Worm (Caenorhabditis elegans) whole organism, L3 larva: ENCODE data around the gene mrpl-36.

Source experiments
- R02D3.7 ChIP-seq: fragments of 150-350 bp; optimal IDR thresholded peaks from 2 replicates; lab custom pipeline; 2014; ENCODE audit warnings: missing biosample characterization, missing genetic modification characterization
- ZK546.5 ChIP-seq: sonication (generic microtip); optimal IDR thresholded peaks from 2 replicates; lab custom pipeline; 2017; ENCODE audit warnings: missing biosample characterization, missing genetic modification characterization
- aly-2 ChIP-seq: fragments of 150-350 bp; optimal IDR thresholded peaks from 2 replicates; lab custom pipeline; 2014; ENCODE audit warnings: missing biosample characterization, missing genetic modification characterization
- ama-1 ChIP-seq: fragments of 150-350 bp; optimal IDR thresholded peaks from 2 replicates; lab custom pipeline; 2018
- ceh-16 ChIP-seq: sonication (generic microtip); optimal IDR thresholded peaks from 2 replicates; lab custom pipeline; 2017; ENCODE audit warnings: missing biosample characterization, missing genetic modification characterization
- ceh-28 ChIP-seq: fragments of 150-350 bp; optimal IDR thresholded peaks from 2 replicates; lab custom pipeline; 2014; ENCODE audit warnings: missing biosample characterization, missing genetic modification reagents, missing genetic modification characterization
- ceh-82 ChIP-seq: fragments of 150-350 bp; optimal IDR thresholded peaks from 2 replicates; lab custom pipeline; 2014; ENCODE audit warnings: missing biosample characterization, missing genetic modification characterization
- ceh-9 ChIP-seq: sonication (generic microtip); optimal IDR thresholded peaks from 2 replicates; lab custom pipeline; 2018; ENCODE audit warnings: missing biosample characterization, missing genetic modification characterization
- daf-12 ChIP-seq: fragments of 150-350 bp; optimal IDR thresholded peaks from 2 replicates; lab custom pipeline; 2014; ENCODE audit warnings: missing biosample characterization, missing genetic modification reagents, missing genetic modification characterization
- egl-27 ChIP-seq: sonication (generic microtip); optimal IDR thresholded peaks from 4 replicates; lab custom pipeline; 2017; ENCODE audit warnings: missing biosample characterization, missing genetic modification reagents, missing genetic modification characterization
- egl-5 ChIP-seq: fragments of 150-350 bp; optimal IDR thresholded peaks from 2 replicates; lab custom pipeline; 2017; ENCODE audit warnings: missing biosample characterization, missing genetic modification reagents, missing genetic modification characterization, inconsistent platforms
- elt-1 ChIP-seq: fragments of 150-350 bp; optimal IDR thresholded peaks from 2 replicates; lab custom pipeline; 2014; ENCODE audit warnings: missing biosample characterization, missing genetic modification characterization
- elt-2 ChIP-seq: sonication (generic microtip); optimal IDR thresholded peaks from 2 replicates; lab custom pipeline; 2016; ENCODE audit warnings: missing genetic modification reagents, mild to moderate bottlenecking, missing genetic modification characterization, missing compliant biosample characterization
- elt-3 ChIP-seq, 3 experiments: fragments of 150-350 bp in 1 of 3; sonication (generic microtip) in 2 of 3; optimal IDR thresholded peaks; 2 replicates in 2 of 3; 4 replicates in 1 of 3; lab custom pipeline; 2014 to 2017; ENCODE audit warnings: missing biosample characterization in 3 of 3, missing genetic modification characterization in 3 of 3
- eor-1 ChIP-seq, 2 experiments: fragments of 150-350 bp; optimal IDR thresholded peaks; 2 replicates each; lab custom pipeline; 2014 to 2018; ENCODE audit warnings: missing biosample characterization in 2 of 2, missing genetic modification characterization in 2 of 2
- fkh-10 ChIP-seq: sonication (generic microtip); optimal IDR thresholded peaks from 2 replicates; lab custom pipeline; 2017; ENCODE audit warnings: missing biosample characterization, missing genetic modification reagents, missing genetic modification characterization
- fkh-2 ChIP-seq: fragments of 150-350 bp; optimal IDR thresholded peaks from 2 replicates; lab custom pipeline; 2014; ENCODE audit warnings: missing biosample characterization, missing genetic modification reagents, missing genetic modification characterization
- fos-1 ChIP-seq: fragments of 150-350 bp; optimal IDR thresholded peaks from 2 replicates; lab custom pipeline; 2014; ENCODE audit warnings: missing biosample characterization, missing genetic modification characterization
- hmg-11 ChIP-seq: sonication (generic microtip); optimal IDR thresholded peaks from 2 replicates; lab custom pipeline; 2016; ENCODE audit warnings: missing genetic modification characterization, missing compliant biosample characterization
- jun-1 ChIP-seq: fragments of 150-350 bp; optimal IDR thresholded peaks from 2 replicates; lab custom pipeline; 2014; ENCODE audit warnings: missing biosample characterization, missing genetic modification reagents, missing genetic modification characterization
- lin-15B ChIP-seq: fragments of 150-350 bp; optimal IDR thresholded peaks from 2 replicates; lab custom pipeline; 2014; ENCODE audit warnings: missing biosample characterization, missing genetic modification characterization
- lin-39 ChIP-seq: fragments of 150-350 bp; optimal IDR thresholded peaks from 2 replicates; lab custom pipeline; 2018; ENCODE audit warnings: missing biosample characterization, missing genetic modification reagents, missing genetic modification characterization
- mdl-1 ChIP-seq: fragments of 150-350 bp; optimal IDR thresholded peaks from 2 replicates; lab custom pipeline; 2014; ENCODE audit warnings: missing biosample characterization, missing genetic modification characterization
- mml-1 ChIP-seq: fragments of 150-350 bp; sonication (generic microtip); optimal IDR thresholded peaks from 3 replicates; lab custom pipeline; 2014; ENCODE audit warnings: missing biosample characterization, missing genetic modification characterization
- nfya-1 ChIP-seq: sonication (generic microtip); optimal IDR thresholded peaks from 2 replicates; lab custom pipeline; 2017; ENCODE audit warnings: missing genetic modification characterization, mild to moderate bottlenecking, missing compliant biosample characterization, antibody characterized with exemption, moderate library complexity; ENCODE audit not compliant: insufficient read depth
- nhr-11 ChIP-seq: fragments of 150-350 bp; optimal IDR thresholded peaks from 2 replicates; lab custom pipeline; 2014; ENCODE audit warnings: missing biosample characterization, missing genetic modification characterization
- nhr-12 ChIP-seq: fragments of 150-350 bp; optimal IDR thresholded peaks from 2 replicates; lab custom pipeline; 2014; ENCODE audit warnings: missing biosample characterization, missing genetic modification characterization
- nhr-23 ChIP-seq: fragments of 150-350 bp; optimal IDR thresholded peaks from 2 replicates; lab custom pipeline; 2014; ENCODE audit warnings: missing biosample characterization, missing genetic modification reagents, missing genetic modification characterization
- nhr-237 ChIP-seq: fragments of 150-350 bp; optimal IDR thresholded peaks from 2 replicates; lab custom pipeline; 2014; ENCODE audit warnings: missing biosample characterization, missing genetic modification characterization
- nhr-25 ChIP-seq: sonication (generic microtip); optimal IDR thresholded peaks from 2 replicates; lab custom pipeline; 2017; ENCODE audit warnings: missing biosample characterization, missing genetic modification characterization
- nhr-43 ChIP-seq: sonication (generic microtip); optimal IDR thresholded peaks from 2 replicates; lab custom pipeline; 2016; ENCODE audit warnings: mild to moderate bottlenecking, missing genetic modification characterization, missing compliant biosample characterization; ENCODE audit not compliant: poor library complexity, severe bottlenecking
- nhr-67 ChIP-seq: fragments of 150-350 bp; optimal IDR thresholded peaks from 2 replicates; lab custom pipeline; 2014; ENCODE audit warnings: missing biosample characterization, missing genetic modification characterization
- nhr-76 ChIP-seq: fragments of 150-350 bp; sonication (generic microtip); optimal IDR thresholded peaks from 5 replicates; lab custom pipeline; 2014; ENCODE audit warnings: missing biosample characterization, missing genetic modification characterization
- nhr-77 ChIP-seq: fragments of 150-350 bp; optimal IDR thresholded peaks from 2 replicates; lab custom pipeline; 2014; ENCODE audit warnings: missing biosample characterization, missing genetic modification characterization
- pha-4 ChIP-seq: fragments of 150-350 bp; optimal IDR thresholded peaks from 2 replicates; lab custom pipeline; 2014; ENCODE audit warnings: missing biosample characterization, missing genetic modification reagents, missing genetic modification characterization
- sea-2 ChIP-seq: fragments of 150-350 bp; sonication (generic microtip); optimal IDR thresholded peaks from 4 replicates; lab custom pipeline; 2014; ENCODE audit warnings: missing biosample characterization, missing genetic modification reagents, missing genetic modification characterization
- skn-1 ChIP-seq: fragments of 150-350 bp; optimal IDR thresholded peaks from 2 replicates; lab custom pipeline; 2014; ENCODE audit warnings: missing biosample characterization, missing genetic modification characterization
- snpc-4 ChIP-seq: fragments of 150-350 bp; optimal IDR thresholded peaks from 2 replicates; lab custom pipeline; 2014; ENCODE audit warnings: missing biosample characterization, missing genetic modification characterization
- tbx-2 ChIP-seq: sonication (generic microtip); optimal IDR thresholded peaks from 2 replicates; lab custom pipeline; 2016; ENCODE audit warnings: mild to moderate bottlenecking, missing genetic modification characterization, missing compliant biosample characterization
- unc-39 ChIP-seq: sonication (generic microtip); optimal IDR thresholded peaks from 4 replicates; lab custom pipeline; 2017; ENCODE audit warnings: missing biosample characterization, missing genetic modification characterization
- unc-62 ChIP-seq: fragments of 150-350 bp; sonication (generic microtip); optimal IDR thresholded peaks from 4 replicates; lab custom pipeline; 2014; ENCODE audit warnings: missing biosample characterization, missing genetic modification reagents, missing genetic modification characterization
- zag-1 ChIP-seq: fragments of 150-350 bp; optimal IDR thresholded peaks from 2 replicates; lab custom pipeline; 2014; ENCODE audit warnings: missing biosample characterization, missing genetic modification characterization
- ztf-11 ChIP-seq: fragments of 150-350 bp; optimal IDR thresholded peaks from 2 replicates; lab custom pipeline; 2014; ENCODE audit warnings: missing biosample characterization, missing genetic modification characterization
- ztf-4 ChIP-seq: fragments of 150-350 bp; optimal IDR thresholded peaks from 2 replicates; lab custom pipeline; 2014; ENCODE audit warnings: missing biosample characterization, missing genetic modification characterization

mrpl-36 gene

DNA sequence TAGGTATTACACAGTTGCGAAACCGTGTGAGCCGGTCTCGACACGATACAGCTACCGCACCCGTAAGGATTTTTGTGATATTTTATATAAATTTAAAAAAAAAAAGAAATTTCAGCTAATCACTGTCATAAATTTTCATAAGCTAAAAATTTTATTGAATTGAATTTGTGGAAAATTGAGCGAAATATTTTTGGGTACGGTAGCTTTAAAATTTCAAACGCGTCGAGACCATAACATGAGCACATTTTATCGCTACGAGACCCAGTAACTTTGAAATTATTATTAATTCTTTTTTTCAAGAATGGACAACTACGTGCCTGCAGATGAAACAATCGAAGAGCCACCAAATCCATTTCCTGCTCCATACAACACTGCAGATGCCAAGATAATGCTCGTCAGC lies 34.8 kb downstream of the mrpl-36 start, which contains the start of gene ZK632.14:
ZK632.14 (plus strand) TSS at position 301 of the 400 bp plus-strand sequence.
- TF ChIP-seq R02D3.7 = no peak
- TF ChIP-seq aly-2 (tag; lab: Kevin White, UChicago) = no peak
- no peak for TF ChIP-seq nhr-67
- no peak for TF ChIP-seq lin-15B (tag; lab: Kevin White, UChicago)
- no peak for TF ChIP-seq unc-62 (GFP tag; lab: Kevin White, UChicago)
- no peak for TF ChIP-seq sea-2 (GFP tag; lab: Kevin White, UChicago)
- no peak for TF ChIP-seq nfya-1 (tag; lab: Kevin White, UChicago)
- no peak for TF ChIP-seq nhr-23 (tag; lab: Kevin White, UChicago)
- no peak for TF ChIP-seq fkh-10 (GFP tag; lab: Kevin White, UChicago)
- no peak for TF ChIP-seq egl-5 (tag; lab: Kevin White, UChicago)
- TF ChIP-seq nhr-237 (tag; lab: Kevin White, UChicago) = no peak
- no peak for TF ChIP-seq ceh-16 (tag; lab: Kevin White, UChicago)
- no peak for TF ChIP-seq daf-12
- no peak for TF ChIP-seq ztf-11 (tag; lab: Kevin White, UChicago)
- TF ChIP-seq nhr-43 (tag; lab: Kevin White, UChicago) = no peak
- TF ChIP-seq mml-1 (tag; lab: Kevin White, UChicago) = no peak
- TF ChIP-seq elt-2 = no peak
- no peak for TF ChIP-seq lin-39 (tag; lab: Kevin White, UChicago)
- TF ChIP-seq unc-39 (tag; lab: Kevin White, UChicago) = no peak
- no peak for TF ChIP-seq elt-1
- TF ChIP-seq, all 47 proteins: peak for 0

ce11 chrIII:9808179-9808578 lies 39.7 kb downstream of the mrpl-36 start, which contains the start of gene gtap-2:
gtap-2 (plus strand) TSS chrIII:9808544.
- no peak for TF ChIP-seq unc-62 (GFP tag; lab: Kevin White, UChicago)
- no peak for TF ChIP-seq hmg-11 (tag; lab: Kevin White, UChicago)
- no peak for TF ChIP-seq ceh-9 (tag; lab: Kevin White, UChicago)
- peak; percentile 60 for TF ChIP-seq pha-4
- peak in 1 of 2 experiments; percentile 20 for TF ChIP-seq eor-1 (tag; optimal IDR thresholded peaks at IDR 0.05; lab: Kevin White, UChicago)
- peak; percentile 32 for TF ChIP-seq lin-15B (tag; lab: Kevin White, UChicago)
- TF ChIP-seq ama-1 (lab: Kevin White, UChicago) = no peak
- TF ChIP-seq nfya-1 (tag; lab: Kevin White, UChicago) = peak; percentile 18
- TF ChIP-seq ZK546.5 = no peak
- TF ChIP-seq unc-39 (tag; lab: Kevin White, UChicago) = no peak
- no peak for TF ChIP-seq nhr-76
- TF ChIP-seq ztf-4 (tag; lab: Kevin White, UChicago) = no peak
- no peak for TF ChIP-seq daf-12
- TF ChIP-seq ceh-28 (tag; lab: Kevin White, UChicago) = no peak
- TF ChIP-seq nhr-11 (tag; lab: Kevin White, UChicago) = no peak
- TF ChIP-seq nhr-25 (tag; lab: Kevin White, UChicago) = no peak
- TF ChIP-seq lin-39 (tag; lab: Kevin White, UChicago) = no peak
- TF ChIP-seq elt-1 = no peak
- TF ChIP-seq fkh-2 = no peak
- TF ChIP-seq nhr-43 (tag; lab: Kevin White, UChicago) = peak; percentile 17
- TF ChIP-seq egl-5 (tag; lab: Kevin White, UChicago) = no peak
- TF ChIP-seq zag-1 (tag; lab: Kevin White, UChicago) = no peak
- no peak for TF ChIP-seq nhr-23 (tag; lab: Kevin White, UChicago)
- no peak for TF ChIP-seq fkh-10 (GFP tag; lab: Kevin White, UChicago)
- no peak for TF ChIP-seq jun-1 (tag; lab: Kevin White, UChicago)
- TF ChIP-seq snpc-4 = no peak
- TF ChIP-seq, all 47 proteins: peak for 5

DNA sequence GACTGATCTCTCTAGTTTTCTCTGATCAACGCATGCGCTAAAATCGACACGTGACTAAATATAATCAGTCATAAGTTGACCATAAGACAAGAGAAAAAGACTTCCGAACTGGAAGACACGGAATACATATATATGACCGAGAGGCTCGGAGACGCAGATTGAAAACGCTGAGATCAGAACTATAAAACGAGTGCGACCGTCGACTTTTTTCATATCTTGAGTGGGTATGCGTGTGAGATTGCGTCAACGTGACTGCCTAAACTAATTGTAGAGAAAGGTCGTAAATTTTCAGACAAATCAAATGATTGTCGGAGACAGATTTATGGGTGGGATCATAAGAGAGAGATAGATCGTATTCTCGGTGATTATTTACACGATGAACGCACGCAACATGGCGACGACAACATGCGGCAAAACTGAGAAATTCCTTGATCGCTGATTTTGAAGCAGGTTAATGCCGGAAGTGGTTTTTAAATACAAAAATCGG lies 40.3 kb downstream of the mrpl-36 start:
- TF ChIP-seq nhr-25 (tag; lab: Kevin White, UChicago) = peak; percentile 67
- no peak for TF ChIP-seq ceh-28 (tag; lab: Kevin White, UChicago)
- no peak for TF ChIP-seq fkh-2
- no peak for TF ChIP-seq nhr-11 (tag; lab: Kevin White, UChicago)
- TF ChIP-seq jun-1 (tag; lab: Kevin White, UChicago) = peak; percentile 55
- TF ChIP-seq R02D3.7 = no peak
- no peak for TF ChIP-seq nhr-77 (tag; lab: Kevin White, UChicago)
- TF ChIP-seq fos-1 = no peak
- peak; percentile 10 for TF ChIP-seq nfya-1 (tag; lab: Kevin White, UChicago)
- no peak for TF ChIP-seq egl-5 (tag; lab: Kevin White, UChicago)
- no peak for TF ChIP-seq elt-1
- no peak for TF ChIP-seq skn-1
- TF ChIP-seq elt-3 (tag; optimal IDR thresholded peaks at IDR 0.05; lab: Kevin White, UChicago) = no peak
- no peak for TF ChIP-seq ztf-4 (tag; lab: Kevin White, UChicago)
- TF ChIP-seq mml-1 (tag; lab: Kevin White, UChicago) = no peak
- TF ChIP-seq elt-2 = peak; percentile 65
- TF ChIP-seq ceh-82 (tag; lab: Kevin White, UChicago) = no peak
- TF ChIP-seq hmg-11 (tag; lab: Kevin White, UChicago) = no peak
- no peak for TF ChIP-seq ceh-16 (tag; lab: Kevin White, UChicago)
- TF ChIP-seq fkh-10 (GFP tag; lab: Kevin White, UChicago) = no peak
- TF ChIP-seq unc-62 (GFP tag; lab: Kevin White, UChicago) = no peak
- peak; percentile 32 for TF ChIP-seq mdl-1 (tag; lab: Kevin White, UChicago)
- peak; percentile 49 for TF ChIP-seq nhr-23 (tag; lab: Kevin White, UChicago)
- no peak for TF ChIP-seq nhr-67
- TF ChIP-seq ZK546.5 = no peak
- no peak for TF ChIP-seq unc-39 (tag; lab: Kevin White, UChicago)
- TF ChIP-seq daf-12 = no peak
- TF ChIP-seq nhr-76 = no peak
- no peak for TF ChIP-seq egl-27
- TF ChIP-seq nhr-237 (tag; lab: Kevin White, UChicago) = no peak
- TF ChIP-seq snpc-4 = no peak
- TF ChIP-seq nhr-12 (tag; lab: Kevin White, UChicago) = no peak
- TF ChIP-seq lin-39 (tag; lab: Kevin White, UChicago) = no peak
- TF ChIP-seq tbx-2 (tag; lab: Kevin White, UChicago) = no peak
